Fruit fly (Drosophila melanogaster) whole organism, prepupa: ENCODE results near the gene CG6071.

ENCODE experiments used
- Blimp-1 ChIP-seq: fragments of 200-800 bp; sonication (Bioruptor generic); optimal IDR thresholded peaks from 3 replicates; lab custom pipeline; 2017; ENCODE audit warnings: missing biosample characterization, missing genetic modification characterization, mild to moderate bottlenecking, moderate library complexity, missing genetic modification reagents
- CG10669 ChIP-seq: fragments of 200-800 bp; sonication (Bioruptor generic); optimal IDR thresholded peaks from 3 replicates; lab custom pipeline; 2018; ENCODE audit warnings: missing biosample characterization, mild to moderate bottlenecking, missing genetic modification characterization, moderate library complexity
- CG1621 ChIP-seq: fragments of 200-800 bp; sonication (Bioruptor generic); optimal IDR thresholded peaks from 3 replicates; lab custom pipeline; 2018; ENCODE audit warnings: missing biosample characterization, mild to moderate bottlenecking, missing genetic modification characterization
- CG16779 ChIP-seq: fragments of 200-800 bp; sonication (Bioruptor generic); optimal IDR thresholded peaks from 3 replicates; lab custom pipeline; 2017; ENCODE audit warnings: missing biosample characterization, mild to moderate bottlenecking, missing genetic modification characterization
- CG3032 ChIP-seq: fragments of 200-800 bp; optimal IDR thresholded peaks from 2 replicates; lab custom pipeline; 2019; ENCODE audit warnings: missing biosample characterization, mild to moderate bottlenecking, missing genetic modification characterization, moderate library complexity
- CG4318 ChIP-seq: fragments of 200-800 bp; sonication (Bioruptor generic); optimal IDR thresholded peaks from 3 replicates; lab custom pipeline; 2017; ENCODE audit warnings: missing biosample characterization, mild to moderate bottlenecking, missing genetic modification characterization
- CG6808 ChIP-seq: fragments of 200-800 bp; sonication (Bioruptor generic); optimal IDR thresholded peaks from 3 replicates; lab custom pipeline; 2017; ENCODE audit warnings: missing biosample characterization, missing genetic modification characterization, mild to moderate bottlenecking, moderate library complexity, missing genetic modification reagents
- CG6854 ChIP-seq: fragments of 200-800 bp; sonication (Bioruptor generic); optimal IDR thresholded peaks from 2 replicates; lab custom pipeline; 2017; ENCODE audit warnings: missing biosample characterization, mild to moderate bottlenecking, missing genetic modification characterization
- Ets21C ChIP-seq: fragments of 200-800 bp; sonication (Bioruptor generic); optimal IDR thresholded peaks from 3 replicates; lab custom pipeline; 2016; ENCODE audit warnings: missing biosample characterization, missing genetic modification characterization
- Ets96B ChIP-seq: fragments of 200-800 bp; optimal IDR thresholded peaks from 2 replicates; lab custom pipeline; 2019; ENCODE audit warnings: missing biosample characterization, mild to moderate bottlenecking, missing genetic modification characterization, moderate library complexity
- fd59A ChIP-seq: fragments of 200-800 bp; sonication (Bioruptor generic); optimal IDR thresholded peaks from 2 replicates; lab custom pipeline; 2017; ENCODE audit warnings: missing biosample characterization, mild to moderate bottlenecking, missing genetic modification characterization, missing genetic modification reagents
- lz ChIP-seq: fragments of 200-800 bp; sonication (Bioruptor generic); optimal IDR thresholded peaks from 3 replicates; lab custom pipeline; 2016; ENCODE audit warnings: missing biosample characterization, missing genetic modification characterization
- svp ChIP-seq: fragments of 200-800 bp; sonication (Bioruptor generic); peaks from one replicate; lab custom pipeline; 2016; ENCODE audit warnings: missing biosample characterization, missing genetic modification characterization
- topi ChIP-seq: fragments of 200-800 bp; sonication (Bioruptor generic); optimal IDR thresholded peaks from 3 replicates; lab custom pipeline; 2016; ENCODE audit warnings: missing biosample characterization, missing genetic modification characterization

DNA sequence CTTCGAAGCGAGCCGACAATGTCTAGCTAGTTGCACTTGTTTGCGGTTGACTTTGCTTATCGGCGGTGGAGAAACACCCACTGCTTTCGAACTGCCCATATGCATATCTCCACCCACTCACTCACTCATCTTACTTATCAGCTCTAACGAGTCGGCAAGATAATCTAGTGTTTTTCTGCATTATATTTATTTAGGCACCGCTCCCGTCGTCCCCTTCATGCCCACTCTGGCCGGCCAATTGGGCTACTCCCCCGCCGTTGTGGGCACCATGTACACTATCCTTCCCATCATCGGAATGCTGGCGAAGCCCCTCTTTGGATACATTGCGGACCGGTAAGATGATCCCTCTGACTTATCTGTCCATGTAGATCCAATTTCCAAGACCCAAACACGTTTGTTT, 40.0 kb upstream of the CG6071 start:
- TF ChIP-seq fd59A (GFP tag; lab: Kevin White, UChicago) (no peak), CG6808 (GFP tag; lab: Kevin White, UChicago) (no peak), Blimp-1 (GFP tag; lab: Kevin White, UChicago) (no peak), CG4318 (GFP tag; lab: Kevin White, UChicago) (no peak), CG1621 (no peak), Ets96B (tag; lab: Kevin White, UChicago) (no peak), CG6854 (GFP tag; lab: Kevin White, UChicago) (no peak), lz (GFP tag; lab: Kevin White, UChicago) (no peak), Ets21C (no peak), svp (GFP tag; lab: Kevin White, UChicago) (no peak), CG3032 (tag; lab: Kevin White, UChicago) (no peak), CG10669 (GFP tag; lab: Kevin White, UChicago) (no peak), CG16779 (no peak), topi (GFP tag; lab: Kevin White, UChicago) (no peak)
